Worm (Caenorhabditis elegans) whole organism, L2 larva: ENCODE measurements around the gene C18H9.5.

ENCODE experiments used
- R02D3.7 ChIP-seq: fragments of 150-350 bp; optimal IDR thresholded peaks from 2 replicates; lab custom pipeline; 2014; ENCODE audit warnings: missing biosample characterization, missing genetic modification characterization
- ZK546.5 ChIP-seq: sonication (generic microtip); optimal IDR thresholded peaks from 2 replicates; lab custom pipeline; 2017; ENCODE audit warnings: missing biosample characterization, missing genetic modification characterization
- ama-1 ChIP-seq: fragments of 150-350 bp; optimal IDR thresholded peaks from 2 replicates; lab custom pipeline; 2018; ENCODE audit warnings: inconsistent platforms
- ceh-16 ChIP-seq: fragments of 150-350 bp; optimal IDR thresholded peaks from 2 replicates; lab custom pipeline; 2014; ENCODE audit warnings: missing biosample characterization, missing genetic modification characterization
- lin-13 ChIP-seq: fragments of 150-350 bp; optimal IDR thresholded peaks from 2 replicates; lab custom pipeline; 2014; ENCODE audit warnings: missing biosample characterization, missing genetic modification reagents, missing genetic modification characterization
- nhr-10 ChIP-seq: sonication (generic microtip); optimal IDR thresholded peaks from 2 replicates; lab custom pipeline; 2017; ENCODE audit warnings: missing biosample characterization, missing genetic modification characterization
- nhr-12 ChIP-seq: fragments of 150-350 bp; optimal IDR thresholded peaks from 2 replicates; lab custom pipeline; 2014; ENCODE audit warnings: missing biosample characterization, missing genetic modification characterization
- nhr-237 ChIP-seq: fragments of 150-350 bp; optimal IDR thresholded peaks from 2 replicates; lab custom pipeline; 2014; ENCODE audit warnings: missing biosample characterization, missing genetic modification characterization
- snpc-4 ChIP-seq: fragments of 150-350 bp; optimal IDR thresholded peaks from 2 replicates; lab custom pipeline; 2014; ENCODE audit warnings: missing biosample characterization, missing genetic modification characterization
- unc-62 ChIP-seq: fragments of 150-350 bp; optimal IDR thresholded peaks from 2 replicates; lab custom pipeline; 2014; ENCODE audit warnings: missing biosample characterization, missing genetic modification reagents, missing genetic modification characterization
- ztf-1 ChIP-seq: fragments of 200-800 bp; sonication (Bioruptor generic); conservative IDR thresholded peaks from 2 replicates; pipeline ENCODE4 v1.3.6; 2022; ENCODE audit warnings: missing genetic modification characterization, missing compliant biosample characterization

- TF ChIP-seq ztf-1 (GFP tag; lab: Robert Waterston, UW) (no peak), nhr-237 (no peak), unc-62 (GFP tag; lab: Kevin White, UChicago) (no peak), ZK546.5 (no peak), nhr-10 (tag; lab: Kevin White, UChicago) (no peak), ceh-16 (tag; lab: Kevin White, UChicago) (no peak), nhr-12 (tag; lab: Kevin White, UChicago) (no peak), R02D3.7 (tag; lab: Kevin White, UChicago) (no peak), snpc-4 (tag; lab: Kevin White, UChicago) (peak; percentile 21), ama-1 (lab: Kevin White, UChicago) (no peak), lin-13 (GFP tag; lab: Kevin White, UChicago) (no peak)
Observed at ce11 chrII:6683663-6684285, 11.6 kb downstream of the C18H9.5 start, which contains the start of gene gyf-1.
